Worm (Caenorhabditis elegans) whole organism, L4/young adult: Measurements from ENCODE around the gene T04C10.3.

Experiments used
- W03F9.2 ChIP-seq: fragments of 150-350 bp; optimal IDR thresholded peaks from 2 replicates; lab custom pipeline; 2014; ENCODE audit warnings: missing biosample characterization, missing genetic modification characterization
- him-1 ChIP-seq: sonication (generic microtip); optimal IDR thresholded peaks from 2 replicates; lab custom pipeline; 2016; ENCODE audit warnings: missing genotype, missing genetic modification reagents, missing genetic modification characterization, missing compliant biosample characterization

ce11 chrX:14794170-14794569 lies 18.0 kb upstream of the T04C10.3 start:
- TF ChIP-seq him-1 (tag; lab: Kevin White, UChicago) (no peak), W03F9.2 (tag; lab: Kevin White, UChicago) (no peak)
